Worm (Caenorhabditis elegans): ENCODE results near the gene C07E3.4.

C07E3.4 gene

DNA sequence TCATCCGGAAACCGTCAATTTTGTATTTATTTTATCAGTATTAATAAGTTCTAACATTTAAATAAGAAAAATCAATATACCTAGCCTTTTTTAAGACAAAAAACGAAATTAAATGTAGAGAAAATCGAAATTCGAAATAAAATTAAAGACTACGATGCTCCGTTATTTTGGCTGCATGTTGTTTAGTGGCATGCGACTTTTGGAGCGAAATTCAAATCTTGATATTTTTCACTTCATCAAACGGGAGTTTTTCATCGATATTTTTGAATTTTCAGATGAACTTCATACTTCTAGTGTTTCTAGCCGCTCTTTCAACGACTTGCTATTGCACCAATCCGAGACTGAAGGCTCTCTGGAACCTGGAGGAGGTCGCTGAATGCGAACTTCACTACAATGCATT is 10.1 kb upstream of the C07E3.4 start, which contains the start of gene C07E3.9 (continued):
- TF ChIP-seq ztf-11 (tag; optimal IDR thresholded peaks at IDR 0.05), result no peak
- peak; percentile 39 for TF ChIP-seq rnt-1 (tag; optimal IDR thresholded peaks at IDR 0.05)
- peak; percentile 11 for TF ChIP-seq nhr-71 (tag; optimal IDR thresholded peaks at IDR 0.05)
- TF ChIP-seq hpl-2 (GFP tag; optimal IDR thresholded peaks at IDR 0.05), result no peak
- no peak for TF ChIP-seq nhr-47 (tag; optimal IDR thresholded peaks at IDR 0.05)
- no peak for TF ChIP-seq efl-3 (GFP tag; optimal IDR thresholded peaks at IDR 0.05)
- no peak for TF ChIP-seq mdl-1 (tag; optimal IDR thresholded peaks at IDR 0.05)
- peak in 1 of 6 experiments; percentile 21 for TF ChIP-seq elt-3 (tag; optimal IDR thresholded peaks at IDR 0.05)
- no peak for TF ChIP-seq alr-1 (tag; optimal IDR thresholded peaks at IDR 0.05; ENCODE audit: borderline replicate concordance)
- peak; percentile 39; the same call in 1 of the 2 replicates for TF ChIP-seq mab-9 (GFP tag; IDR thresholded peaks at IDR 0.05)
- no peak for TF ChIP-seq aly-2 (tag; optimal IDR thresholded peaks at IDR 0.05)
- no peak for TF ChIP-seq ets-5 (GFP tag; IDR thresholded peaks at IDR 0.05)
- no peak for TF ChIP-seq tbx-2 (tag; optimal IDR thresholded peaks at IDR 0.05)
- TF ChIP-seq nhr-77 (tag; optimal IDR thresholded peaks at IDR 0.05), result no peak
- TF ChIP-seq lin-39 (tag; optimal IDR thresholded peaks at IDR 0.05), result no peak
- peak; percentile 94 to 98 for TF ChIP-seq lin-35 (GFP tag; optimal IDR thresholded peaks at IDR 0.05)
- no peak for TF ChIP-seq tlp-1 (tag; optimal IDR thresholded peaks at IDR 0.05)
- no peak for TF ChIP-seq nhr-237 (tag; optimal IDR thresholded peaks at IDR 0.05)
- TF ChIP-seq fkh-8 (tag; optimal IDR thresholded peaks at IDR 0.05), result no peak
- no peak for TF ChIP-seq lir-3 (tag; optimal IDR thresholded peaks at IDR 0.05; ENCODE audit: poor library complexity)
- no peak for TF ChIP-seq ceh-90 (tag; optimal IDR thresholded peaks at IDR 0.05)
- TF ChIP-seq sox-4 (tag; optimal IDR thresholded peaks at IDR 0.05), result no peak
- TF ChIP-seq lin-15B (tag; optimal IDR thresholded peaks at IDR 0.05), result peak; percentile 41
- no peak for TF ChIP-seq irx-1 (tag; optimal IDR thresholded peaks at IDR 0.05)
- TF ChIP-seq pqm-1 (tag; optimal IDR thresholded peaks at IDR 0.05), result no peak
- no peak for TF ChIP-seq fkh-4 (tag; optimal IDR thresholded peaks at IDR 0.05; ENCODE audit: borderline replicate concordance)
- peak; percentile 27 to 81 for TF ChIP-seq lsy-2 (tag; optimal IDR thresholded peaks at IDR 0.05)
- TF ChIP-seq jun-1 (tag; optimal IDR thresholded peaks at IDR 0.05), result no peak
- TF ChIP-seq grh-1 (GFP tag; IDR thresholded peaks at IDR 0.05), result no peak
- TF ChIP-seq mep-1 (tag; optimal IDR thresholded peaks at IDR 0.05), result no peak
- TF ChIP-seq ztf-4 (tag; optimal IDR thresholded peaks at IDR 0.05), result no peak
- TF ChIP-seq ceh-63 (GFP tag; optimal IDR thresholded peaks at IDR 0.05), result no peak
- TF ChIP-seq hlh-4 (tag; optimal IDR thresholded peaks at IDR 0.05), result no peak
- peak; percentile 94 to 97 for TF ChIP-seq efl-1 (optimal IDR thresholded peaks at IDR 0.05)
- peak; percentile 94 to 99 for TF ChIP-seq efl-1 (GFP tag; optimal IDR thresholded peaks at IDR 0.05 in 1 of 2)
- no peak for TF ChIP-seq sptf-1 (tag; optimal IDR thresholded peaks at IDR 0.05)
- TF ChIP-seq nhr-19 (GFP tag; conservative IDR thresholded peaks at IDR 0.05), result no peak; the same call in 1 of the 2 replicates
- no peak for TF ChIP-seq C04F5.9 (tag; optimal IDR thresholded peaks at IDR 0.05)
- no peak for TF ChIP-seq mef-2 (tag; optimal IDR thresholded peaks at IDR 0.05)
- no peak for TF ChIP-seq nhr-11 (tag; optimal IDR thresholded peaks at IDR 0.05)
- TF ChIP-seq unc-62 (GFP tag; optimal IDR thresholded peaks at IDR 0.05), result no peak
- no peak for TF ChIP-seq ces-1 (GFP tag; optimal IDR thresholded peaks at IDR 0.05)
- TF ChIP-seq skn-1 (tag; optimal IDR thresholded peaks at IDR 0.05), result peak; percentile 28

DNA sequence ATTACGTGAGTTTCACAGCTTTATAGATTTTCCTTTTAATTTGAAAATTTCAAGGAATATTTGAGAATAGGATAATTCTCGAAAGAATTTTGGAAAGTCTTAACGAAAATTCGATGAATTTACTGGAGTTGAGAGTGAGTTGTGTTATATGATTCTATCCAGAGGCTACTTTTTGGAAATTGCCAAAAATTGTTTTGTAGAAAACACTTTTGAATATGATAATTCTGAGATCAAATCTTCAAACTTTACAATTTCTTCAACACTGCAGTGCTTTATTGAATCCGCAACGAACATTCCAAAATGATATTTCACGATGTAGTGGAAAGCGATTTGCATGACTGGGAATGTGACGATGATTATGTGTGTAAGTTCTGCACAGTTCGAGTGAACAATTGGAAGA is 8.6 kb upstream of the C07E3.4 start, which contains the start of gene C07E3.8:
C07E3.8 (plus strand) TSS at position 301 of the 400 bp plus-strand sequence.
- TF ChIP-seq mdl-1 (tag; optimal IDR thresholded peaks at IDR 0.05) (no peak), lin-39 (tag; optimal IDR thresholded peaks at IDR 0.05) (no peak)

Measured in whole organism, L1 larva.